Worm (Caenorhabditis elegans) whole organism, L2 larva: Measurements from ENCODE around the gene soc-2.

ENCODE experiments used
- C34F6.9 ChIP-seq: fragments of 150-350 bp; optimal IDR thresholded peaks from 2 replicates; lab custom pipeline; 2014; ENCODE audit warnings: missing biosample characterization, missing genetic modification characterization
- R02D3.7 ChIP-seq: fragments of 150-350 bp; optimal IDR thresholded peaks from 2 replicates; lab custom pipeline; 2014; ENCODE audit warnings: missing biosample characterization, missing genetic modification characterization
- aly-2 ChIP-seq: fragments of 150-350 bp; optimal IDR thresholded peaks from 2 replicates; lab custom pipeline; 2014; ENCODE audit warnings: missing biosample characterization, missing genetic modification characterization
- lin-11 ChIP-seq: fragments of 150-350 bp; sonication (generic microtip); optimal IDR thresholded peaks from 2 replicates; lab custom pipeline; 2014; ENCODE audit warnings: missing biosample characterization, missing genetic modification characterization, inconsistent platforms, mixed read lengths
- lin-39 ChIP-seq: fragments of 150-350 bp; optimal IDR thresholded peaks from 2 replicates; lab custom pipeline; 2014; ENCODE audit warnings: missing biosample characterization, missing genetic modification reagents, missing genetic modification characterization
- nhr-12 ChIP-seq: fragments of 150-350 bp; optimal IDR thresholded peaks from 2 replicates; lab custom pipeline; 2014; ENCODE audit warnings: missing biosample characterization, missing genetic modification characterization
- nhr-129 ChIP-seq: fragments of 150-350 bp; optimal IDR thresholded peaks from 2 replicates; lab custom pipeline; 2014; ENCODE audit warnings: missing biosample characterization, missing genetic modification characterization
- nhr-237 ChIP-seq: fragments of 150-350 bp; optimal IDR thresholded peaks from 2 replicates; lab custom pipeline; 2014; ENCODE audit warnings: missing biosample characterization, missing genetic modification characterization
- skn-1 ChIP-seq: sonication (generic microtip); optimal IDR thresholded peaks from 2 replicates; lab custom pipeline; 2017; ENCODE audit warnings: missing biosample characterization, missing genetic modification characterization
- unc-39 ChIP-seq: fragments of 150-350 bp; optimal IDR thresholded peaks from 2 replicates; lab custom pipeline; 2014; ENCODE audit warnings: missing biosample characterization, missing genetic modification characterization
- ztf-11 ChIP-seq: sonication (generic microtip); optimal IDR thresholded peaks from 2 replicates; lab custom pipeline; 2017; ENCODE audit warnings: missing biosample characterization, missing genetic modification characterization
- ztf-4 ChIP-seq: fragments of 150-350 bp; optimal IDR thresholded peaks from 2 replicates; lab custom pipeline; 2014; ENCODE audit warnings: missing biosample characterization, missing genetic modification characterization

DNA sequence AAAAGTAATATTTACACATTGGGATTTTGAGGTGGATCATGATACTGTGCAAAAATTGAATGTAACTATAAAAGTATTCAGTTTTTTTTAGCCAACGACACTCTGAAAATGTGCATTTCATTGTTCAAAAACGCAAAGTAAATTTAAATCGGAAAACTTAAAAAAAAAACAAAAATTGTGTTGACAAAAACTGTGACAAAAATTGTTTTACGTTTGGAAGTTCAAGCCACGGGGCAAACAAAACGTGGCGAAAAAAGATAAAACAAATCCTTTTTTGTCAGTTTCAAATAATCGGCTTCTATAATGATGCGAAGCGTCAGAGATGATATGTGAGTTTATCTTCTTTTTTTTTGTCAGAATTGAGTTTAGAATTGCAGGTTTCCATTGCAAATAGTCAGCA lies 40.8 kb downstream of the soc-2 start, which contains the start of gene AC7.3:
- TF ChIP-seq C34F6.9 (tag; lab: Kevin White, UChicago) (no peak), unc-39 (tag; lab: Kevin White, UChicago) (no peak), aly-2 (tag; lab: Kevin White, UChicago) (no peak), ztf-4 (tag; lab: Kevin White, UChicago) (no peak), nhr-237 (tag; lab: Kevin White, UChicago) (no peak), lin-39 (tag; lab: Kevin White, UChicago) (no peak), nhr-129 (no peak), nhr-12 (no peak), ztf-11 (no peak), R02D3.7 (no peak), lin-11 (tag; lab: Kevin White, UChicago) (no peak), skn-1 (tag; lab: Kevin White, UChicago) (no peak)
